Worm (Caenorhabditis elegans): Measurements from ENCODE around the gene C01B10.11.

C01B10.11 gene

DNA sequence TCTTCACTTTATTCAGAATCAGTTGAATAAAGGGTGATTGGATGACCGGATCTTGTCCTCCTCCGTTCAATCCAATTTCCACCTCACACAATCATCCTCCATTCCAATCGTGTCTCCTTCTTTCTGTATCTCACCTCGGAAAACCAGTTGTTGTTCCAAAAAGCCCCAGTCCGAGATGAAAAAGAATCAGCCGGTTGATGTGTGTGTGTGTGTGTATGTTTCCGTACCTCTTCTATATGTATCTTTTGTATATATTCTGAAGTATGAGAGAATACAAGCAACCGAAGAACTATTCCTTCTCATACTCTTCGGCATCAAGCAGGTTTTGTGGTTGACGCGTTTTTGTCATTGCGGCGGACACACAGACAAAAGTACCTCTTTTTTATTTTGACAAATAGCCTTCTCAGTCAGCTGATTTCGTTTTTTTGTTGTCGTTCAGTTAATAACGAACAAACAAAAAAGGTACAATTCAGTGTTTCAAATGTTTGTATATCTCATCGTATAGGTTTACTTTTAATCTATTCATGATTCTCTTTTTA lies 4.0 kb upstream of the C01B10.11 start:
- TF ChIP-seq unc-62 (GFP tag; optimal IDR thresholded peaks at IDR 0.05): no peak

DNA sequence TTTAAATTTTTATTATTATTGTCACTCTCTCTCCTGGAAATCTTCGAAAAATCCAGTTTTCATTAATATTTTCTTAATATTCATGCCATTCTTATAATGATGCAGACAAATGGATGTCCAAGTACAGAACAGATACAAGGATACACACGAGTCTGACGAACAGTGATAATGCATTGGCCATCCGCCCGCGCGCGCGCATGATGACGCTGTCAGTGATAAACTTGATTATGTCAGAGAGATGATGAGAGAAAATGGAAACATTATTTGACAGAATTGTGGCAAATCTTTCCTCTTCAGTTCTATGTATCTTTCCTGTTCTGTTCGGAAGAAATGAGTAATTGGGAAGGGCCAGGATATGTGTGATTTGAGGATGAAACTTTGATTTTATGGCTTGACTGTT lies 2.0 kb upstream of the C01B10.11 start:
- TF ChIP-seq unc-62 (GFP tag; optimal IDR thresholded peaks at IDR 0.05): no peak

DNA sequence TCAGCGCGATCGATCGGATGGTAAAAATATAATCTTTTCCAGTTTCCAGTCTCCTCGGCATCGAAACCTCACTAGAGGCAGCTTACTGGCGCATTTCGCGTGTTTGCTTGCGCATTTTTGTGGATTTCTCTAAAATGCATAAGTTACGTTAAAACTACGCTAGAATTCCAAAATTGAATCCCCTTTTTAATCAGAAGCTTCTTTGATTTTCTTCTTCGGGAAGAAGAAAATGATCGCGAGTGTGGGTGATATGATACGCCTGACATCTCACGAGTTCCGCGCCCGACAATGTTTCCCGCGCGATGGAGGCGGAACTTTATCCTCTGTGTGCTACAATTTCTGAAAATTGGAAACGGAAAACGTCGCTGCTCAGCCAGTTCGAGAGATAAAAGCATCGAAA lies 6.6 kb downstream of the C01B10.11 start:
- TF ChIP-seq unc-62 (GFP tag; optimal IDR thresholded peaks at IDR 0.05): no peak

DNA sequence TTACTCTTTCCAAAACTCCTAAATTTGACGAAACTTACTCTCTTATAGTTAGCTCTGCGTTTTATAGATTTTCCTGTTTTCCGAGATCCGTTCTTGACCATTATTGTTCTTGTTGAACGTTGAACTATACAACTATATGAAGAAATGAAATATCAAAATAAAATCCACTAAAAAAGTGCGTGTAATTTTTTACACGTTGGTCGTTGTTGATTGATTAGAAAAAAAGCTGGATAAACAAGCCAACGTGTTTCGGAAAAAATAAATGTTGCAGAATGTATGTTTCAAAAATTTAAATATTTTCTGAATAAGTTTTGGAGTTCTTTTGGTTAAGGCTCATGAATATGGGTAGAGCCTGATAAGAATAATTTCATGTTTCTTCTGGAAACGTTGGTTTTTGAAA lies 10.1 kb downstream of the C01B10.11 start, which contains the start of gene Y73B6A.1:
TSS of gene Y73B6A.1 (minus strand) at position 101 of the 400 bp plus-strand sequence.
- no peak for TF ChIP-seq unc-62 (GFP tag; optimal IDR thresholded peaks at IDR 0.05)
